Worm (Caenorhabditis elegans) whole organism, L3 larva: ENCODE results near the gene set-4.

Experiments
- ceh-82 ChIP-seq: fragments of 150-350 bp; optimal IDR thresholded peaks from 2 replicates; lab custom pipeline; 2014; ENCODE audit warnings: missing biosample characterization, missing genetic modification characterization
- daf-12 ChIP-seq: fragments of 150-350 bp; optimal IDR thresholded peaks from 2 replicates; lab custom pipeline; 2014; ENCODE audit warnings: missing biosample characterization, missing genetic modification reagents, missing genetic modification characterization
- elt-3 ChIP-seq, 3 experiments: fragments of 150-350 bp in 1 of 3; sonication (generic microtip) in 2 of 3; optimal IDR thresholded peaks; 2 replicates in 2 of 3; 4 replicates in 1 of 3; lab custom pipeline; 2014 to 2017; ENCODE audit warnings: missing biosample characterization in 3 of 3, missing genetic modification characterization in 3 of 3
- nhr-11 ChIP-seq: fragments of 150-350 bp; optimal IDR thresholded peaks from 2 replicates; lab custom pipeline; 2014; ENCODE audit warnings: missing biosample characterization, missing genetic modification characterization
- nhr-12 ChIP-seq: fragments of 150-350 bp; optimal IDR thresholded peaks from 2 replicates; lab custom pipeline; 2014; ENCODE audit warnings: missing biosample characterization, missing genetic modification characterization
- nhr-23 ChIP-seq: fragments of 150-350 bp; optimal IDR thresholded peaks from 2 replicates; lab custom pipeline; 2014; ENCODE audit warnings: missing biosample characterization, missing genetic modification reagents, missing genetic modification characterization
- nhr-25 ChIP-seq: sonication (generic microtip); optimal IDR thresholded peaks from 2 replicates; lab custom pipeline; 2017; ENCODE audit warnings: missing biosample characterization, missing genetic modification characterization
- nhr-77 ChIP-seq: fragments of 150-350 bp; optimal IDR thresholded peaks from 2 replicates; lab custom pipeline; 2014; ENCODE audit warnings: missing biosample characterization, missing genetic modification characterization
- pqm-1 ChIP-seq: fragments of 150-350 bp; optimal IDR thresholded peaks from 2 replicates; lab custom pipeline; 2017; ENCODE audit warnings: missing biosample characterization, missing genetic modification characterization, inconsistent platforms
- unc-62 ChIP-seq: fragments of 150-350 bp; sonication (generic microtip); optimal IDR thresholded peaks from 4 replicates; lab custom pipeline; 2014; ENCODE audit warnings: missing biosample characterization, missing genetic modification reagents, missing genetic modification characterization
- zag-1 ChIP-seq: fragments of 150-350 bp; optimal IDR thresholded peaks from 2 replicates; lab custom pipeline; 2014; ENCODE audit warnings: missing biosample characterization, missing genetic modification characterization

DNA sequence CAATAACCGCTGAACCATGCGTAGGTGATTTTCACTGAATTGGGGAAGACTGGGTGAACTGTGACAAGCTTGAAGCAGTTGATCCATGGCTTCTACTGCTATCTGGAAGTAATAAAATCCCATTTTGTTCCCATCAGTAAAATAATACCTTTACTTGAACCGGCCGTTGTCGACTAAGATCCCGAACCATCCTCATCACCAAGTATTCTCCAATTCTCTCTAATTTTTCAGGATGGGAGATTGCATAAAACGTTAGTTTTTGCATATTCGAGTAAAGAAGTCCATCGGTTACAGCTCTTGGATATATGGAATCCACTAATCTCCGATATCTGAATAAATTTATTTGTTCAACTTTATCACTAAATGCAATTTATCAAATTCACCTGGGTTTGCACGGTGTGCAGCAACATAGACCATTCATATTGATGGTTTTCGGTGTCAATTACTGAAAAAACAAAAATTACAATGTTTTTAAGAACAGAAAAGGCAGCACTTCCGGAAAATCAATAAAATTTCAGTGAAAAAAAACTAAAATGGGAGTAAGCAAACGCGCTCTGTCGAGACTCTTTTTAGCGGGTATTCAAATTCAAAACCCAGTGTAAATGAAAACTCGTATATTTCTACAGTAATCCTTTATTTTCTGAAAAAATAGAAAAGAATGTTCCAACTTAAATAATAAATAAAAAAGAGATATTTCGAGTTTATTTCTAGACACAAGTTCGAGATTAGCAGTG is 10.3 kb downstream of the set-4 start, which contains the start of gene efr-3:
- TF ChIP-seq daf-12 (tag; lab: Kevin White, UChicago) (no peak), elt-3 (tag; optimal IDR thresholded peaks at IDR 0.05; lab: Kevin White, UChicago) (no peak), zag-1 (tag; lab: Kevin White, UChicago) (no peak), nhr-23 (tag; lab: Kevin White, UChicago) (peak; percentile 44), nhr-11 (no peak), unc-62 (no peak), pqm-1 (tag; lab: Kevin White, UChicago) (peak; percentile 44), nhr-25 (tag; lab: Kevin White, UChicago) (no peak), nhr-77 (tag; lab: Kevin White, UChicago) (no peak), ceh-82 (tag; lab: Kevin White, UChicago) (no peak), nhr-12 (no peak)
